Worm (Caenorhabditis elegans) whole organism, L1 larva: ENCODE results near the gene mrpl-50.

Source experiments
- aly-2 ChIP-seq: fragments of 150-350 bp; optimal IDR thresholded peaks from 2 replicates; lab custom pipeline; 2014; ENCODE audit warnings: missing biosample characterization, missing genetic modification characterization
- ama-1 ChIP-seq: fragments of 150-350 bp; optimal IDR thresholded peaks from 2 replicates; lab custom pipeline; 2014
- ceh-82 ChIP-seq, 3 experiments: fragments of 150-350 bp in 1 of 3; sonication (generic microtip) in 2 of 3; optimal IDR thresholded peaks; 2 replicates each; lab custom pipeline; 2014 to 2017; ENCODE audit warnings: missing biosample characterization in 3 of 3, missing genetic modification characterization in 3 of 3
- ces-1 ChIP-seq: fragments of 150-350 bp; optimal IDR thresholded peaks from 2 replicates; lab custom pipeline; 2014; ENCODE audit warnings: missing biosample characterization, missing genetic modification reagents, missing genetic modification characterization
- lsy-2 ChIP-seq, 2 experiments: fragments of 150-350 bp; optimal IDR thresholded peaks; 2 replicates each; lab custom pipeline; 2014; ENCODE audit warnings: missing biosample characterization in 2 of 2, missing genetic modification characterization in 2 of 2
- nhr-28 ChIP-seq: fragments of 150-350 bp; optimal IDR thresholded peaks from 2 replicates; lab custom pipeline; 2014; ENCODE audit warnings: missing biosample characterization, missing genetic modification characterization
- nhr-90 ChIP-seq: sonication (generic microtip); optimal IDR thresholded peaks from 2 replicates; lab custom pipeline; 2016; ENCODE audit warnings: mild to moderate bottlenecking, missing genetic modification characterization, missing compliant biosample characterization; ENCODE audit not compliant: poor library complexity
- sox-4 ChIP-seq: sonication (generic microtip); optimal IDR thresholded peaks from 2 replicates; lab custom pipeline; 2016; ENCODE audit warnings: missing genetic modification characterization, missing compliant biosample characterization
- ztf-4 ChIP-seq: fragments of 150-350 bp; optimal IDR thresholded peaks from 2 replicates; lab custom pipeline; 2014; ENCODE audit warnings: missing biosample characterization, missing genetic modification characterization

DNA sequence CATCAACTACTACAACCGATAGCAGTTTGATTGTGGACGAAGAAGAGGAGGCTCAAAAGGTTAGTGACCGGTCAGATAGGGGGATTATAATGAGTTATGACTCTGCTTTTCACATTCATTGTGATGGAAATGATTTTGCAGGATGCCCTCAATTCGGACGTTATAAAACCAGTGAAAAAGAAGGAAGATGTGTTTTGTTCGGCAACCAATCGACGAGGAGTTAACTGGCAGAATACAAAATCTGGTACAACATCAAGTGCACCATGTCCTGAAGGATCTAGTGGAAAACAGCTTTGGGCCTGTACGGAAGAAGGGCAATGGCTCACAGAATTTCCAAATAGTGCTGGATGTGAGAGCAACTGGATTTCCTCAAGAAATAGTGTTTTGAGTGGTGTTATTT, 25.8 kb upstream of the mrpl-50 start:
- TF ChIP-seq sox-4 (tag; lab: Kevin White, UChicago) (no peak), ama-1 (lab: Kevin White, UChicago) (no peak), ceh-82 (tag; optimal IDR thresholded peaks at IDR 0.05; lab: Kevin White, UChicago) (no peak), nhr-90 (tag; lab: Kevin White, UChicago) (no peak), nhr-28 (tag; lab: Kevin White, UChicago) (no peak), aly-2 (tag; lab: Kevin White, UChicago) (no peak), lsy-2 (tag; optimal IDR thresholded peaks at IDR 0.05; lab: Kevin White, UChicago) (no peak), ces-1 (GFP tag; lab: Kevin White, UChicago) (no peak), ztf-4 (tag; lab: Kevin White, UChicago) (no peak)
